Fruit fly (Drosophila melanogaster) whole organism: ENCODE data around the gene Crys.

Experiments
- CG8478 ChIP-seq: fragments of >200 bp; optimal IDR thresholded peaks from 2 replicates; lab custom pipeline; 2018; ENCODE audit warnings: inconsistent platforms
- Dll ChIP-seq: fragments of >200 bp; optimal IDR thresholded peaks from 2 replicates; lab custom pipeline; 2017
- EcR ChIP-seq, 2 experiments: fragments of >200 bp; optimal IDR thresholded peaks; 2 replicates each; lab custom pipeline; 2017; ENCODE audit warnings: missing biosample characterization in 2 of 2, missing genetic modification characterization in 2 of 2, missing genetic modification reagents in 2 of 2
- pan ChIP-seq: fragments of >200 bp; optimal IDR thresholded peaks from 2 replicates; lab custom pipeline; 2017
- psq ChIP-seq: fragments of >200 bp; optimal IDR thresholded peaks from 2 replicates; lab custom pipeline; 2017
- usp ChIP-seq: fragments of >200 bp; optimal IDR thresholded peaks from 2 replicates; lab custom pipeline; 2017; ENCODE audit warnings: missing biosample characterization, missing genetic modification characterization, mixed read lengths

Crys gene

DNA sequence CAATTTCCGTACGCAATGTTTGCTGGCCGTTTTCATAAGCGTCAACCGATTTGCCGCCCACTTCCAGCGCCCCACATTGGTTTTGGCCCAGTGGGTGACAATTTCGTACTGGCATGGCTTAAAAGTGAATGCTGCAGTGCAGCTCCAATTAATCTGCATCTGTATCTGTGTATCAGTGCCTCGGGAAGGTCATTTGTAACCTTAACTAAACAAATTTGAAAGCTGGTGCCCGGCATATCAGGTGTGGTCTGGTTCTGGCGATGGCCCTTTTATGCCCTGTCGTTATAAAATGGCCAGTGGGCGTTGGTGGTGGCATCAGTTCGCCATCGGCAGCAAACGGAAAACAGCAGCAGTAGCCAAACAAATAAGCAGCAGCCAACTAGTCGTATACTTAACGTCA, at the start of gene Crys:
TSS of gene Crys (plus strand) at position 301 of the 400 bp plus-strand sequence.
- TF ChIP-seq EcR (GFP tag; optimal IDR thresholded peaks at IDR 0.05; lab: Kevin White, UChicago) (no peak), usp (GFP tag; lab: Kevin White, UChicago) (no peak), pan (lab: Kevin White, UChicago) (no peak)

DNA sequence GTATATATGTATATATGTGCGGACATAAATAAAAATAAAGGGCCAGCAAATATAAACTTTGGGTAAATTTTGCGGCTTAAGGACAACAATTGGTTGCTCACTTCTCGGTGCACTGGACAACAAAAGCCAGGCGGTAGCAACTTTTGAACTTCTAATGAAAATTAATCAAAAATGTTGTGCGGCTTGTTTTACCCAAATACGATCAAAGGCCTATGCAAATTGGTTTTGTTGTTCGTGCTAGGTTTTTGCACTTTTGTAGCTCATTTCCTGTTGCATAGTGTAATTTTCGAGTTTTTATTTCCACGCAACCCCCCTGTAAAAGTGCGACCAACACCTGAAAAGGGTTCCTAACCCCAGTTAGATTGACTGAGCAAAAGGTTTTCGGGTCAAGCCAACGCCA, 41.4 kb upstream of the Crys start:
- TF ChIP-seq psq (lab: Kevin White, UChicago) (no peak), CG8478 (no peak), Dll (lab: Kevin White, UChicago) (no peak), usp (GFP tag; lab: Kevin White, UChicago) (no peak), pan (lab: Kevin White, UChicago) (no peak), EcR (GFP tag; optimal IDR thresholded peaks at IDR 0.05; lab: Kevin White, UChicago) (no peak)

DNA sequence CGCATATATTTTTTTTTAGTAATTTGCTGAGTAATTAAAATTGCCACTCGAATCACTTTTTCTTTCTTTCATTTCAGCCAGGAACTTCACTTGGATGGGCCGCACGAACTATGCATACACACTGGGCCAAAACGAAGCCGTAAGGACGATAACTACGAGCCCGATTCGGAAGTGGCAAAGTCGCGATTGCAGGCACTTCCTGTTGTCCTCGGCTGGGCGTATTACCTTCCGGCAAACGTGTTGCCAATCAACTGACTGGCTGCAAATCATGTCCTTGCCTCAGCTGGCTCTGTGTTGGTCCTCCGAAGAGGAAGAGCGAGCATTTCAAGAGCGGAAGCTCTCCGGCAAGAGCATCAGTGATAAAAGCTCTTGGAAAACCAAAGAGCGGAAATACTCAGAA, 40.6 kb upstream of the Crys start:
- TF ChIP-seq Dll (lab: Kevin White, UChicago) (no peak), usp (GFP tag; lab: Kevin White, UChicago) (no peak), EcR (GFP tag; optimal IDR thresholded peaks at IDR 0.05; lab: Kevin White, UChicago) (no peak), psq (lab: Kevin White, UChicago) (no peak)

DNA sequence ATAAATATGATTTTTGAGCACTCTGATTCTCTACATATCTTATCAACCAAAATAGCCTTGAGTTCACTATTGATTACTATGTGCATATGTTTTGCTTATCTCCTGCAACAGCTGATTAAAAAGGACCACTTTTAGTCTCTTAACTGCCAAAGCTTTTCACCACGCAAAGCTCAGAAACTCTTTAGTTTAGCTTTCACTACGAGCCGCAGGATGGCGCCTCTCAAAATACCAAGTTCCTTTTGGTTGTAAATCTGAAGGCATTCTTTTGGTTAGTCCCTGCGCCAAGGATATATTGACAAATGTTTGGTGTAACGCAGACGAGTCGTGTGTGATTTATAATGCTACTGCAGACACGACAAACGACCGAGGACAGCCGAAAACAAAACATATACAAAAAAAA, 39.7 kb upstream of the Crys start:
- TF ChIP-seq psq (lab: Kevin White, UChicago) (no peak), usp (GFP tag; lab: Kevin White, UChicago) (no peak), CG8478 (no peak), EcR (GFP tag; optimal IDR thresholded peaks at IDR 0.05; lab: Kevin White, UChicago) (no peak), pan (lab: Kevin White, UChicago) (no peak), Dll (lab: Kevin White, UChicago) (no peak)

DNA sequence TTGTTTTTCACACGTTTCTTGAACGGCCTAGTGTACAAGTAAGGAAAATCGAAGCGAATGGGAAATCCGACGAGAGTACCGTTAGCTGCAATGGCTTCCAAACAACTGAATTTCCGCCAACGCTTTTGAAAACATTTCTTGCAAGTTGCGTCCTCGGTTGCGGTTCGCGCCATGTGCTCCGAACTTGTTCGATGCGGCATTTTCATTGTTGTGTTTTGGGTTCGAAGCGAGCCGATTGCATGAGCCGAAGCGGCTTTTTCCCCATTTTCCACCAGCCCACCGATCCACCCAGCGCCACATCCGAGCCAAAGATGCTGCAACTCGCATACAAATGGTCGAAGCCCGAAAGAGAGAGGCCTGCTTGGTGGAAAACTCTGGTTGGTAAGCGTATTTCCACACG, 15.5 kb upstream of the Crys start, which contains the start of gene Pde1c:
TSS of gene Pde1c (minus strand) at position 109 of the 400 bp plus-strand sequence.
- no peak for TF ChIP-seq CG8478
- no peak for TF ChIP-seq usp (GFP tag; lab: Kevin White, UChicago)
- TF ChIP-seq psq (lab: Kevin White, UChicago) = no peak
- no peak for TF ChIP-seq Dll (lab: Kevin White, UChicago)
- TF ChIP-seq pan (lab: Kevin White, UChicago) = no peak
- no peak for TF ChIP-seq EcR (GFP tag; optimal IDR thresholded peaks at IDR 0.05; lab: Kevin White, UChicago)

DNA sequence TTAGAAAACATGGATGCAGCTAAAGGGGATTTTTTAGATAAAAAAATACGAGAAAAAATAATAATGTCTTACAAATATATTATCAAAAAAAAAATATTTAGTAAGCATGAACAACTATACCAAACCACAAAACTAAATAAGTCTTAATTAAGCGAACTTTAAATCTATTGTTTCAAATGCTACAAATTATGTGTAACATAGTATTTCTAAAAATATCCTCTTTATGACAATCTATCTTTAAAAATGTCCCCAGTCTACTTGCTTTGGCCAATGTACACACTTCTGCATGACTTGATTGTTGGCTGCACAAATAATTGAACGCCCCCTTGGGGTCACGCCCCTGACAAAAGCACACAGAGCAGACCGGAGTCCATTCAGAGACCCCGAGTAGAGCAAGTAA, 12.3 kb upstream of the Crys start:
- TF ChIP-seq usp (GFP tag; lab: Kevin White, UChicago) (no peak), CG8478 (no peak)

DNA sequence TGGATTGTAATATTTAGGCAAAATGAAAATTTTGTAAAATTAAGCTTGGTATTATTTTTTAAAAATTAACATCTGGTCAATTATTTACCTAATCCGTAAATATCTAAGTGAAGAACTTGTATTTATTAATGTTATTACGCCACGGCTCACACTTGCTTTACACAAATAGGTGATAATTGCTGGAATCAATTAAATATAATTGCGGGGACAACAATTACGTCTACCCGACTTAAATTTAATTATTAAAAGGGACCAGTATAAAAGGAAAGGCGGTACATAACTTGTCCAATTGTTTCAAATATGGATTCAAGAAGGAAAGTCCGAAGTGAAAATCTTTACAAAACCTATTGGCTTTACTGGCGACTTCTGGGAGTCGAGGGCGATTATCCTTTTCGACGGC, 9.7 kb upstream of the Crys start, which contains the start of gene Or33a:
TSS of gene Or33a (plus strand) at position 301 of the 400 bp plus-strand sequence.
- TF ChIP-seq EcR (GFP tag; optimal IDR thresholded peaks at IDR 0.05; lab: Kevin White, UChicago) = no peak
- TF ChIP-seq CG8478 = no peak
- TF ChIP-seq pan (lab: Kevin White, UChicago) = no peak
- TF ChIP-seq Dll (lab: Kevin White, UChicago) = no peak
- TF ChIP-seq psq (lab: Kevin White, UChicago) = no peak
- TF ChIP-seq usp (GFP tag; lab: Kevin White, UChicago) = no peak

DNA sequence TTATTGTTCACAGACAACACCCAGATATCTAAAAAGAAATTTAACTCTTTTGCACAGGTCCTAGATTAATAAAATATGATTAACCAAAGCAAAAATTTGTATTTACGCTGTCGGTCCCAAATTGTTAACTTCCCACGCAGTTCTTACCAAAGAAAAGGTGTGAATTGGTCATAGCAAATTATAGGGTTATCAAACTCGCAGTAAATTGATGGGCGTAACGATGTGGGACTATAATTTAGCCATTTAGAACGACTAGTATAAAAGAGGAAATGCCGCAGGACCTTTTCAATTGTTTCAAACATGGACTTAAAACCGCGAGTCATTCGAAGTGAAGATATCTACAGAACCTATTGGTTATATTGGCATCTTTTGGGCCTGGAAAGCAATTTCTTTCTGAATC, 8.0 kb upstream of the Crys start, which contains the start of gene Or33b:
TSS of gene Or33b (plus strand) at position 301 of the 400 bp plus-strand sequence.
- TF ChIP-seq psq (lab: Kevin White, UChicago) = no peak
- TF ChIP-seq pan (lab: Kevin White, UChicago) = no peak
- no peak for TF ChIP-seq Dll (lab: Kevin White, UChicago)
- TF ChIP-seq EcR (GFP tag; optimal IDR thresholded peaks at IDR 0.05; lab: Kevin White, UChicago) = no peak
- TF ChIP-seq usp (GFP tag; lab: Kevin White, UChicago) = no peak
- TF ChIP-seq CG8478 = no peak

DNA sequence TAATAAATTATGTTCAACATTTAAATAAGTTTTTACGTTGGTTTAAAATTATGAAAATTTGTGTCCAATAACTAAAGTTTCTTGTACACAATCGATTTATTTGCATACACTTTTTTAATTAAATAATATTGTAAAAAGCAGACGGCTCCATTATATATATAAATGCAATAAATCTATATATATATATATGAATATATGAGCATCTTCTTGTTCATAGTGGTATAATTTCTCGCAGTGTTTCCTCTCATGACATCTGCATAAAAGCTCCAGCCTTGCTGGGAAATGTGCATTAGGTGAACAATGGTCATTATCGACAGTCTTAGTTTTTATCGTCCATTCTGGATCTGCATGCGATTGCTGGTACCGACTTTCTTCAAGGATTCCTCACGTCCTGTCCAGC, 6.3 kb upstream of the Crys start, which contains the start of gene Or33c:
TSS of gene Or33c (plus strand) at position 301 of the 400 bp plus-strand sequence.
- TF ChIP-seq Dll (lab: Kevin White, UChicago) (no peak), psq (lab: Kevin White, UChicago) (no peak), usp (GFP tag; lab: Kevin White, UChicago) (no peak), CG8478 (no peak), EcR (GFP tag; optimal IDR thresholded peaks at IDR 0.05; lab: Kevin White, UChicago) (no peak), pan (lab: Kevin White, UChicago) (no peak)

DNA sequence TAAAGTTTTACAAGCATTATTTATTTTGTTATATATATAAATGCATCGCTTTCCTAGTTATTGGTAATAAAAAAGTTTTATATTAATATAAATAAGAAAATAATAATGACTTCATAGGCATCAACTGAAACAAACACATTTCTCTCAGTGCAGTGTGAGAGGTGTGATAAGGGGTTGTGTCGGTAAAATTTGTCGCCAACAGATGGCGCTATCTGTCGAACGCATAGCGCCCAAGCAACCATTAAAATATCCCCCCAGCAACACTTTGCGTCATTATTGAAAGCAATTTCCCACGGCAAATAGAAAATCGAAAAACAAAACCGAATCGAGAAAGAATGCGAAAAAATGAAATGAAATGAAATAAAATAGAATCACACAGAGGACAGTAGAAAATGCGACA, 3.3 kb upstream of the Crys start:
- no peak for TF ChIP-seq EcR (GFP tag; optimal IDR thresholded peaks at IDR 0.05; lab: Kevin White, UChicago)
- TF ChIP-seq Dll (lab: Kevin White, UChicago) = no peak
- TF ChIP-seq CG8478 = no peak
- no peak for TF ChIP-seq pan (lab: Kevin White, UChicago)
- TF ChIP-seq psq (lab: Kevin White, UChicago) = no peak
- no peak for TF ChIP-seq usp (GFP tag; lab: Kevin White, UChicago)

DNA sequence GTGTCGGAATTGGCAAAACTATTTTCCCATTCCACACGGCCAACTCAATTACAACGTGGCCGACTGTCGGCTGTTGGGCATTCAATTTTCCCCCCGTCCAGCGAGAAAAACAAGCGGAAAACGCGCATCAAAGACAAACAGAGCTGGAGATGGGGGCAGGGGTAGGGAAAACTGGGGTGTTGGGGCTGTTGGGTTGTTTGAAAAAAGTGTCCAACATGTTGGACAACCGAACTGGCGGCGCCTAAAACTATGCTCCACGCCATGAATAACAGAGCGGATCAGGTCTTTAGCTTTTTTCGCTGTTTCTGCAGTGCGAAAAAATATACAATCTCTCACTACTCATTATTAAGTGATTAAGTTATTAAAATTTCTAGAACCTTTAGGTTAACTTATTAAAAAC, 1.7 kb upstream of the Crys start:
- no peak for TF ChIP-seq psq (lab: Kevin White, UChicago)
- TF ChIP-seq usp (GFP tag; lab: Kevin White, UChicago) = no peak
- TF ChIP-seq Dll (lab: Kevin White, UChicago) = no peak
- TF ChIP-seq pan (lab: Kevin White, UChicago) = no peak
- TF ChIP-seq EcR (GFP tag; optimal IDR thresholded peaks at IDR 0.05; lab: Kevin White, UChicago) = no peak
- no peak for TF ChIP-seq CG8478

DNA sequence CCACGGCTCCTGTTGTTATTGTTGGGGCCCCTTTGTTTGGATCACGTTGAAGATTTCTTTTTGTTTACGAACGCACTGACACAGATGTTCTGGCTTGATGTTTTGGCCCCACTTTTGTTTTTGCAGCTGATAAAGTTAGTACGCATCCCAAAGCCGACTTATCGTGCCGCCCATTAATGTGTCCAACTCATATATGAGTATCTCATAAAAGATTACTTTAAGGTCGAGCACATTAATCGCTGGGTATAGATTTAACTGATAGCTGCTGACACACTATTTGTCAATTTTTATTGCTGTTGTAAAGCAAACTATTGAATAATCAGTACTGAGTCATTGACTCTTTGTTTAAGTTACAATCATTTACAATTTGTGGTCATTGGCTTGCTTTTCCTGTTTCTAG, 1.1 kb upstream of the Crys start:
- no peak for TF ChIP-seq pan (lab: Kevin White, UChicago)
- no peak for TF ChIP-seq psq (lab: Kevin White, UChicago)
- TF ChIP-seq CG8478 = no peak
- no peak for TF ChIP-seq Dll (lab: Kevin White, UChicago)
- no peak for TF ChIP-seq EcR (GFP tag; optimal IDR thresholded peaks at IDR 0.05; lab: Kevin White, UChicago)
- TF ChIP-seq usp (GFP tag; lab: Kevin White, UChicago) = no peak
